Worm (Caenorhabditis elegans) whole organism, late embryonic: ENCODE results near the gene rpap-3.

Experiments
- ceh-6 ChIP-seq: fragments of 200-800 bp; sonication (Bioruptor generic); optimal IDR thresholded peaks from 2 replicates; lab custom pipeline; 2018; ENCODE audit warnings: mild to moderate bottlenecking, missing genetic modification characterization, missing compliant biosample characterization
- fax-1 ChIP-seq: sonication (generic microtip); optimal IDR thresholded peaks from 2 replicates; lab custom pipeline; 2016; ENCODE audit warnings: missing genotype, missing genetic modification characterization, missing compliant biosample characterization
- pqm-1 ChIP-seq: sonication (generic microtip); optimal IDR thresholded peaks from 2 replicates; lab custom pipeline; 2016; ENCODE audit warnings: missing genetic modification characterization, missing compliant biosample characterization

DNA sequence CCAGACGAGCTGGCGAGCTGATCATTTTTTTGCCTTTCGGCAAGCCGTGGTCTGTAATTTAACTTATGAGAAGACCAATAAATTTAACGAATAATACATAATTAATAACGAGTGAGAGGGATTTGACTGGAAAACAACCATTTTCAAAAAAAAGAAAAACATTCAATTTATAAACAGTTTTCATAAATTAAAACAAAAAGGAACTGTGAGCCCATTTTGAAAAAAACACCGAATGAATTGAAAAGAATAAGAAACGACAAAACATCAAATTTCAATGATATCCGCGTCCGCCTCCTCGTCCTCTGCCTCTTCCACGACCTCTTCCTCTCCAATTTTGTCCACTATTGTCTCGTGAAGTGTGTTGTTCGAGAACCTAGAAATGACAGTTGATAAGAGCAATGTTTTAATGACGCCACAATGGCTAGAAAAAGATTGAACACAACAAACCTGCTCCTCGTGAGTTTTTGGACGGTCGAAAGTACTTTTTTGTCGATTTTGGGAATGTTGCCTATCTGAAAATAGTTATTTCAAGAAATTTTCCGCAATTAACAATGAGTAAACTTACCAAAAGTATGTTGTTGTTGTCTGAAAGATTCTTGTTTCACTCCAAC lies 5.1 kb upstream of the rpap-3 start, which contains the start of gene tag-321:
- TF ChIP-seq pqm-1 (tag; lab: Kevin White, UChicago) (no peak), ceh-6 (GFP tag; lab: Kevin White, UChicago) (no peak), fax-1 (tag; lab: Kevin White, UChicago) (no peak)
